Worm (Caenorhabditis elegans) whole organism, young adult: ENCODE data around the gene fbxb-104.

Experiments used
- F23B12.7 ChIP-seq: sonication (generic microtip); optimal IDR thresholded peaks from 2 replicates; lab custom pipeline; 2017; ENCODE audit warnings: missing genetic modification characterization, mild to moderate bottlenecking, missing compliant biosample characterization, antibody characterized with exemption, moderate library complexity; ENCODE audit not compliant: insufficient read depth
- ama-1 ChIP-seq, 3 experiments: fragments of 150-350 bp in 1 of 3; sonication (generic microtip) in 2 of 3; optimal IDR thresholded peaks; 2 replicates each; lab custom pipeline; 2014 to 2018; ENCODE audit warnings: missing biosample characterization in 2 of 3, missing genetic modification characterization in 2 of 3, missing genetic modification reagents in 2 of 3
- dpff-1 ChIP-seq: sonication (generic microtip); optimal IDR thresholded peaks from 2 replicates; lab custom pipeline; 2017; ENCODE audit warnings: mild to moderate bottlenecking, missing genetic modification characterization, missing compliant biosample characterization
- dpl-1 ChIP-seq: fragments of 150-350 bp; optimal IDR thresholded peaks from 2 replicates; lab custom pipeline; 2014; ENCODE audit warnings: missing biosample characterization, missing genetic modification reagents, missing genetic modification characterization
- lin-35 ChIP-seq, 3 experiments: fragments of 150-350 bp in 2 of 3; sonication (generic microtip) in 1 of 3; optimal IDR thresholded peaks; 2 replicates each; lab custom pipeline; 2014 to 2018; ENCODE audit warnings: missing biosample characterization in 3 of 3, missing genetic modification characterization in 3 of 3, missing genetic modification reagents in 3 of 3
- lir-1 ChIP-seq: fragments of 200-800 bp; sonication (Bioruptor generic); conservative IDR thresholded peaks from 2 replicates; pipeline ENCODE4 v1.3.6; 2022; ENCODE audit warnings: missing genetic modification reagents, missing genetic modification characterization, missing compliant biosample characterization
- mel-28 ChIP-seq: sonication (generic microtip); optimal IDR thresholded peaks from 2 replicates; lab custom pipeline; 2016; ENCODE audit warnings: borderline replicate concordance, mild to moderate bottlenecking, missing genetic modification characterization, missing compliant biosample characterization
- snpc-1.1 ChIP-seq: sonication (generic microtip); optimal IDR thresholded peaks from 2 replicates; lab custom pipeline; 2017; ENCODE audit warnings: missing genetic modification characterization, mild to moderate bottlenecking, missing compliant biosample characterization, antibody characterized with exemption, moderate library complexity, missing genotype, missing genetic modification reagents; ENCODE audit not compliant: insufficient read depth
- snpc-1.3 ChIP-seq: sonication (generic microtip); optimal IDR thresholded peaks from 2 replicates; lab custom pipeline; 2017; ENCODE audit warnings: missing genetic modification characterization, mild to moderate bottlenecking, missing compliant biosample characterization, antibody characterized with exemption, moderate library complexity, missing genotype, missing genetic modification reagents; ENCODE audit not compliant: insufficient read depth
- ztf-26 ChIP-seq: sonication (generic microtip); optimal IDR thresholded peaks from 2 replicates; lab custom pipeline; 2017; ENCODE audit warnings: missing genetic modification characterization, missing compliant biosample characterization

DNA sequence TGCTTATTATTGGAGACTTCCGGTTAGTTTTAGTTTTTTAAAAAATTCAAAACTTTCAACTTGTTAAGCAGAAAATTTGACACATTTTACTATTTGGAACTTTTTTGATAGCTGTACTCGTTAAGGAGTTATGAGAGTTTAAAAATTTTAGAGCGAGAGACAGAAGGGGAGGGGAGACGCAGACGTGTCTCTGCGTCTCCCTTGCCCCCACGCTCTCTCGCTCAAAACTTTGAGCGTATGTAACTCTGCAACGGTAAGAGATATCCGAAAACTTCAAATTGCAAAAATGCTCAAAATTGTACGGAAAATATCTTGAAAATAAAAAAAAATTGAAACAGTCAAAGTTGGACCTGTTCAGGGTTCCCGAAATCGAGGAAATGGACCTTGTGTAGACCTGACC is 39.1 kb upstream of the fbxb-104 start:
- TF ChIP-seq lin-35 (GFP tag; optimal IDR thresholded peaks at IDR 0.05; lab: Kevin White, UChicago) (no peak), snpc-1.3 (tag; lab: Kevin White, UChicago) (no peak), ama-1 (optimal IDR thresholded peaks at IDR 0.05; lab: Kevin White, UChicago) (no peak), ama-1 (GFP tag; optimal IDR thresholded peaks at IDR 0.05; lab: Kevin White, UChicago) (no peak), lir-1 (GFP tag; lab: Robert Waterston, UW) (no peak), snpc-1.1 (tag; lab: Kevin White, UChicago) (no peak), F23B12.7 (tag; lab: Kevin White, UChicago) (no peak), dpff-1 (tag; lab: Kevin White, UChicago) (no peak), ztf-26 (tag; lab: Kevin White, UChicago) (no peak), mel-28 (tag; lab: Kevin White, UChicago) (no peak), dpl-1 (GFP tag; lab: Kevin White, UChicago) (no peak)
